Worm (Caenorhabditis elegans): ENCODE data around the gene C10G8.4.

Gene C10G8.4

ce11 chrV:5295940-5296339 is 15.8 kb upstream of the C10G8.4 start:
- no peak for TF ChIP-seq bed-3 (GFP tag; optimal IDR thresholded peaks at IDR 0.05)
- TF ChIP-seq unc-62 (GFP tag; optimal IDR thresholded peaks at IDR 0.05), result peak; percentile 80
- TF ChIP-seq ztf-11 (tag; optimal IDR thresholded peaks at IDR 0.05), result no peak
- TF ChIP-seq mls-2 (tag; optimal IDR thresholded peaks at IDR 0.05), result no peak
- peak; percentile 61 for TF ChIP-seq unc-120 (tag; optimal IDR thresholded peaks at IDR 0.05; ENCODE audit: poor library complexity, severe bottlenecking)
- no peak for TF ChIP-seq drap-1 (GFP tag; optimal IDR thresholded peaks at IDR 0.05)
- no peak for TF ChIP-seq ceh-39 (tag; optimal IDR thresholded peaks at IDR 0.05)
- no peak for TF ChIP-seq ces-1 (GFP tag; optimal IDR thresholded peaks at IDR 0.05)
- TF ChIP-seq zip-8 (tag; optimal IDR thresholded peaks at IDR 0.05), result no peak
- no peak for TF ChIP-seq pha-4 (tag; optimal IDR thresholded peaks at IDR 0.05)
- peak; percentile 84 for TF ChIP-seq hlh-1 (tag; optimal IDR thresholded peaks at IDR 0.05)
- no peak for TF ChIP-seq mep-1 (tag; optimal IDR thresholded peaks at IDR 0.05)
- TF ChIP-seq lin-32 (GFP tag; optimal IDR thresholded peaks at IDR 0.05), result no peak
- TF ChIP-seq elt-1 (tag; optimal IDR thresholded peaks at IDR 0.05; ENCODE audit: borderline replicate concordance, insufficient read depth), result no peak
- TF ChIP-seq nhr-28 (tag; optimal IDR thresholded peaks at IDR 0.05), result no peak
- no peak for TF ChIP-seq mab-5 (tag; optimal IDR thresholded peaks at IDR 0.05)

ce11 chrV:5297740-5298139 is 14.0 kb upstream of the C10G8.4 start:
- TF ChIP-seq ham-2 (GFP tag; optimal IDR thresholded peaks at IDR 0.05), result no peak

ce11 chrV:5301226-5301625 is 10.5 kb upstream of the C10G8.4 start:
- TF ChIP-seq tbx-8 (GFP tag; optimal IDR thresholded peaks at IDR 0.05), result no peak
- no peak for TF ChIP-seq ham-2 (GFP tag; optimal IDR thresholded peaks at IDR 0.05)
- TF ChIP-seq snpc-4 (tag; optimal IDR thresholded peaks at IDR 0.05), result no peak
- TF ChIP-seq nhr-12 (tag; optimal IDR thresholded peaks at IDR 0.05), result no peak
- TF ChIP-seq pha-4 (tag; optimal IDR thresholded peaks at IDR 0.05), result no peak
- no peak for TF ChIP-seq nhr-237 (tag; optimal IDR thresholded peaks at IDR 0.05)
- TF ChIP-seq zip-8 (tag; optimal IDR thresholded peaks at IDR 0.05), result no peak
- no peak for TF ChIP-seq ceh-39 (tag; optimal IDR thresholded peaks at IDR 0.05)
- no peak for TF ChIP-seq elt-3 (tag; optimal IDR thresholded peaks at IDR 0.05)
- no peak for TF ChIP-seq ces-1 (GFP tag; optimal IDR thresholded peaks at IDR 0.05)
- TF ChIP-seq ceh-43 (GFP tag; optimal IDR thresholded peaks at IDR 0.05), result no peak
- TF ChIP-seq unc-39 (tag; optimal IDR thresholded peaks at IDR 0.05), result no peak
- no peak for TF ChIP-seq nhr-28 (tag; optimal IDR thresholded peaks at IDR 0.05)
- TF ChIP-seq nhr-76 (tag; optimal IDR thresholded peaks at IDR 0.05), result no peak

- TF ChIP-seq pha-4 (tag; optimal IDR thresholded peaks at IDR 0.05), result no peak
- TF ChIP-seq ceh-83 (GFP tag; optimal IDR thresholded peaks at IDR 0.05), result no peak
- no peak for TF ChIP-seq mls-2 (tag; optimal IDR thresholded peaks at IDR 0.05)
- no peak for TF ChIP-seq hlh-1 (tag; optimal IDR thresholded peaks at IDR 0.05)
- no peak for TF ChIP-seq nhr-28 (tag; optimal IDR thresholded peaks at IDR 0.05)
- TF ChIP-seq nhr-237 (tag; optimal IDR thresholded peaks at IDR 0.05), result no peak
- no peak for TF ChIP-seq unc-120 (tag; optimal IDR thresholded peaks at IDR 0.05; ENCODE audit: poor library complexity, severe bottlenecking)
- TF ChIP-seq ceh-43 (GFP tag; optimal IDR thresholded peaks at IDR 0.05), result no peak
- TF ChIP-seq zip-8 (tag; optimal IDR thresholded peaks at IDR 0.05), result no peak
These were observed 8.3 kb upstream of the C10G8.4 start, which contains the start of gene ncx-2 for ce11 chrV:5303389-5303788. TSS of gene ncx-2 (plus strand) at chrV:5303689.

- TF ChIP-seq nhr-2 (tag; optimal IDR thresholded peaks at IDR 0.05) (no peak), ham-2 (GFP tag; optimal IDR thresholded peaks at IDR 0.05) (no peak), nhr-28 (tag; optimal IDR thresholded peaks at IDR 0.05) (no peak)
These were observed 7.4 kb upstream of the C10G8.4 start for ce11 chrV:5304366-5304765.

- TF ChIP-seq nhr-12 (tag; optimal IDR thresholded peaks at IDR 0.05) (no peak), lin-13 (tag; optimal IDR thresholded peaks at IDR 0.05) (no peak), cnd-1 (tag; optimal IDR thresholded peaks at IDR 0.05) (no peak), nhr-2 (tag; optimal IDR thresholded peaks at IDR 0.05) (no peak), ceh-83 (GFP tag; optimal IDR thresholded peaks at IDR 0.05) (no peak), nhr-28 (tag; optimal IDR thresholded peaks at IDR 0.05) (no peak), sem-2 (GFP tag; optimal IDR thresholded peaks at IDR 0.05) (no peak), sptf-1 (tag; optimal IDR thresholded peaks at IDR 0.05) (no peak), bed-3 (GFP tag; optimal IDR thresholded peaks at IDR 0.05) (no peak)
These were observed 718 bp downstream of the C10G8.4 start, which contains the start of gene C10G8.3 for ce11 chrV:5312453-5312852. TSS of gene C10G8.3 (plus strand) at chrV:5312753.
